Worm (Caenorhabditis elegans) whole organism, late embryonic: ENCODE results near the gene C47G2.3.

Experiments
- K09A11.1 ChIP-seq: sonication (generic microtip); optimal IDR thresholded peaks from 2 replicates; lab custom pipeline; 2017; ENCODE audit warnings: antibody characterized with exemption, mild to moderate bottlenecking, missing genetic modification characterization, missing compliant biosample characterization; ENCODE audit not compliant: insufficient read depth
- ama-1 ChIP-seq: fragments of 150-350 bp; optimal IDR thresholded peaks from 2 replicates; lab custom pipeline; 2014
- ceh-30 ChIP-seq: fragments of 150-350 bp; optimal IDR thresholded peaks from 2 replicates; lab custom pipeline; 2014; ENCODE audit warnings: missing biosample characterization, missing genetic modification characterization
- ceh-31 ChIP-seq: sonication (generic microtip); optimal IDR thresholded peaks from 2 replicates; lab custom pipeline; 2016; ENCODE audit warnings: missing genetic modification characterization, missing compliant biosample characterization
- ceh-6 ChIP-seq: fragments of 200-800 bp; sonication (Bioruptor generic); optimal IDR thresholded peaks from 2 replicates; lab custom pipeline; 2018; ENCODE audit warnings: mild to moderate bottlenecking, missing genetic modification characterization, missing compliant biosample characterization
- lin-11 ChIP-seq: fragments of 200-800 bp; sonication (Bioruptor generic); optimal IDR thresholded peaks from 2 replicates; lab custom pipeline; 2018; ENCODE audit warnings: mild to moderate bottlenecking, missing genetic modification characterization, missing compliant biosample characterization
- nhr-11 ChIP-seq: fragments of 150-350 bp; optimal IDR thresholded peaks from 2 replicates; lab custom pipeline; 2014; ENCODE audit warnings: missing biosample characterization, missing genetic modification characterization
- pqm-1 ChIP-seq: sonication (generic microtip); optimal IDR thresholded peaks from 2 replicates; lab custom pipeline; 2016; ENCODE audit warnings: missing genetic modification characterization, missing compliant biosample characterization
- sox-4 ChIP-seq: sonication (generic microtip); optimal IDR thresholded peaks from 2 replicates; lab custom pipeline; 2017; ENCODE audit warnings: mild to moderate bottlenecking, missing genetic modification characterization, inconsistent platforms, missing compliant biosample characterization

ce11 chrII:11333375-11333774 is 43.4 kb upstream of the C47G2.3 start:
- TF ChIP-seq lin-11 (tag; lab: Kevin White, UChicago) (no peak), ceh-31 (tag; lab: Kevin White, UChicago) (no peak), sox-4 (tag; lab: Kevin White, UChicago) (no peak), ama-1 (no peak), ceh-6 (GFP tag; lab: Kevin White, UChicago) (no peak), nhr-11 (tag; lab: Kevin White, UChicago) (no peak), ceh-30 (tag; lab: Kevin White, UChicago) (no peak), K09A11.1 (tag; lab: Kevin White, UChicago) (no peak), pqm-1 (tag; lab: Kevin White, UChicago) (no peak)
